Worm (Caenorhabditis elegans): ENCODE results near the gene F14H12.17.

F14H12.17 gene

DNA sequence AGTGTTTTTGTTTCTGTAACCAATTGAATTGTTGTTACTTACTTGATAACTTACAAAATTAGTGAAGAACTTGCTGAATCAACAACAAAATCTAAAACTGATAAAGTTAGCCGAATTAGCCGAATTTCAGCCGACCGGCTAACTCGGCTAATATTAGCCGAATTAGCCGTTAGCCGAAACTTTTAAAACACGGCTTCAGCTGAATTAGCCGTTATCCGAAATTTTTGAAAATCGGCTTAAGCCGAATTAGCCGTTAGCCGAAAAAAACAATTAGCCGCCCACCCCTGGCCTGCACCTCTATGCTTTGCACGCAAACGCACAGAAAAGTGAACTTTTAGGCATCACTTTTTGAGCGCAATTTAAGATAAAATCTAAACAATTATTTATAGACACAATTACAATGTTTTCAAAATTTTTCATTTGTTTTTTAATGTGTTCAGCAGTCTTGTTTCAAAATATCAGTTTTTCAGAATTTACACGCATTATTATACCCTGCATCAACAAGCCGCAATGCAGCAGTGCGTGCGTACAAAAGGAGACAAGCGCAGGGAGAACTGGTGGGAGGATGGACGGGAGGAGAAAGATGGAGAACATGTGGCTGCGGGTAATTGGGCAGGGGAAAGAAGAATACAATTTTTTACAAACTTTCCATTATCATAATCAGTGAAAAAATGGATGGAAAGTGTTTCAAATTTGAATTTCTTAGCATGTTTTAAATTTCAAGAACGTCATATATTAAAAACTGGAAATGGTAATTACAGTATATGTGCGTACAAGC lies 32.2 kb upstream of the F14H12.17 start (continued):
- TF ChIP-seq ceh-82 (tag; optimal IDR thresholded peaks at IDR 0.05), result no peak
- TF ChIP-seq ZK337.2 (GFP tag; IDR thresholded peaks at IDR 0.05), result no peak
- TF ChIP-seq F10B5.3 (tag; optimal IDR thresholded peaks at IDR 0.05), result peak; percentile 80
- no peak; the same call in 1 of the 2 replicates for TF ChIP-seq lin-38 (GFP tag; IDR thresholded peaks at IDR 0.05)
- peak; percentile 91 for TF ChIP-seq mep-1 (tag; optimal IDR thresholded peaks at IDR 0.05)
- peak; percentile 71 for TF ChIP-seq hlh-30 (tag; optimal IDR thresholded peaks at IDR 0.05; ENCODE audit: insufficient read depth)
- no peak for TF ChIP-seq arid-1 (GFP tag; conservative IDR thresholded peaks at IDR 0.05)
- TF ChIP-seq lin-15B (tag; optimal IDR thresholded peaks at IDR 0.05), result no peak
- TF ChIP-seq T20F7.1 (GFP tag; optimal IDR thresholded peaks at IDR 0.05), result peak; percentile 74
- peak; percentile 60; the same call in 1 of the 2 replicates for TF ChIP-seq php-3 (GFP tag; IDR thresholded peaks at IDR 0.05)
- no peak for TF ChIP-seq snpc-1.2 (GFP tag; IDR thresholded peaks at IDR 0.05)
- TF ChIP-seq tag-97 (GFP tag; IDR thresholded peaks at IDR 0.05), result no peak
- TF ChIP-seq ces-1 (GFP tag; optimal IDR thresholded peaks at IDR 0.05), result no peak
- TF ChIP-seq lim-7 (GFP tag; IDR thresholded peaks at IDR 0.05), result no peak
- TF ChIP-seq nhr-77 (tag; optimal IDR thresholded peaks at IDR 0.05), result peak; percentile 95
- no peak for TF ChIP-seq mxl-2 (GFP tag; conservative IDR thresholded peaks at IDR 0.05)
- TF ChIP-seq dmd-9 (GFP tag; IDR thresholded peaks at IDR 0.05), result 0 out of 2 replicates have a peak, but pooled peaks have one; percentile 36
- TF ChIP-seq saeg-2 (GFP tag; IDR thresholded peaks at IDR 0.05), result no peak
- no peak for TF ChIP-seq nhr-111 (GFP tag; optimal IDR thresholded peaks at IDR 0.05)
- TF ChIP-seq mxl-3 (GFP tag; optimal IDR thresholded peaks at IDR 0.05), result peak; percentile 78
- peak; percentile 38 for TF ChIP-seq fkh-10 (GFP tag; optimal IDR thresholded peaks at IDR 0.05)
- no peak for TF ChIP-seq fos-1 (tag; optimal IDR thresholded peaks at IDR 0.05)
- 0 out of 2 replicates have a peak, but pooled peaks have one; percentile 56 for TF ChIP-seq ceh-20 (GFP tag; IDR thresholded peaks at IDR 0.05)
- peak in 1 of 2 experiments; percentile 41 for TF ChIP-seq hif-1 (tag; optimal IDR thresholded peaks at IDR 0.05)
- no peak for TF ChIP-seq ztf-11 (tag; optimal IDR thresholded peaks at IDR 0.05)
- TF ChIP-seq aly-2 (tag; optimal IDR thresholded peaks at IDR 0.05), result no peak
- TF ChIP-seq zfp-2 (tag; optimal IDR thresholded peaks at IDR 0.05), result peak; percentile 12
- peak; percentile 65 for TF ChIP-seq spr-3 (GFP tag; optimal IDR thresholded peaks at IDR 0.05)
- 0 out of 2 replicates have a peak, but pooled peaks have one; percentile 32 for TF ChIP-seq ctbp-1 (GFP tag; IDR thresholded peaks at IDR 0.05)
- no peak for TF ChIP-seq cey-2 (tag; optimal IDR thresholded peaks at IDR 0.05; ENCODE audit: borderline replicate concordance, insufficient read depth)
- no peak for TF ChIP-seq Y75B8A.6 (GFP tag; IDR thresholded peaks at IDR 0.05)
- no peak for TF ChIP-seq sdz-12 (GFP tag; optimal IDR thresholded peaks at IDR 0.05)
- no peak for TF ChIP-seq unc-39 (tag; optimal IDR thresholded peaks at IDR 0.05)
- peak; percentile 16 for TF ChIP-seq pqm-1 (tag; optimal IDR thresholded peaks at IDR 0.05)
- TF ChIP-seq mes-2 (tag; optimal IDR thresholded peaks at IDR 0.05; ENCODE audit: poor library complexity, severe bottlenecking), result peak; percentile 92
- TF ChIP-seq Y5F2A.4 (GFP tag; optimal IDR thresholded peaks at IDR 0.05), result peak; percentile 65
- no peak for TF ChIP-seq zip-11 (GFP tag; IDR thresholded peaks at IDR 0.05)
- TF ChIP-seq R02D3.7 (tag; optimal IDR thresholded peaks at IDR 0.05), result no peak
- TF ChIP-seq dmd-8 (GFP tag; IDR thresholded peaks at IDR 0.05), result no peak
- TF ChIP-seq ztf-7 (tag; optimal IDR thresholded peaks at IDR 0.05), result peak; percentile 63
- TF ChIP-seq tra-1 (GFP tag; IDR thresholded peaks at IDR 0.05), result no peak
- TF ChIP-seq ceh-62 (tag; optimal IDR thresholded peaks at IDR 0.05), result no peak
- TF ChIP-seq snpc-4 (tag; optimal IDR thresholded peaks at IDR 0.05), result no peak
- TF ChIP-seq mdl-1 (tag; optimal IDR thresholded peaks at IDR 0.05), result peak; percentile 0 to 50
- no peak for TF ChIP-seq nhr-41 (GFP tag; IDR thresholded peaks at IDR 0.05)
- no peak for TF ChIP-seq nhr-25 (tag; optimal IDR thresholded peaks at IDR 0.05; ENCODE audit: borderline replicate concordance, insufficient read depth)
- TF ChIP-seq spr-1 (tag; optimal IDR thresholded peaks at IDR 0.05), result peak; percentile 84
- peak; percentile 21 for TF ChIP-seq lir-3 (tag; optimal IDR thresholded peaks at IDR 0.05)
